Worm (Caenorhabditis elegans): ENCODE measurements around the gene sar-1.

DNA sequence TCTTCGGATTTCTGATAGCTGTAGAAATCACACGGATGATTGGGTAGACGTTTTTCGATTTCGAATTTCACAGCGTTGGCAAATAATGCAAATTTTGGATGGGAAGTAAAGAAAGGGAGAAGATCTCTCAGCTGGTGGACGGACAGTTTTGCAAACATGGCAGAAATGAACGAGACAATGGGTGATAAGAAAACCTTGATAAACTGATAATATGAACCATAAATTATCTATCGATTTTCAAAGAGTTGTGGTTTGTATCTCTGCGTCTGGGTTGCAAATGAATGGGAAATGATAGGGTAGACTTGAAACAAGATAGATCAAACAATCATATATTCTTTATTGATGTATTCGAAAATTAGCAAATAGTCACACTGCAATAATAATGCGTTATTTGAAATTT lies 17.1 kb upstream of the sar-1 start, which contains the start of gene ZK185.3:
- no peak for TF ChIP-seq flt-1 (GFP tag; IDR thresholded peaks at IDR 0.05)
- TF ChIP-seq ama-1 (optimal IDR thresholded peaks at IDR 0.05), result no peak
- no peak for TF ChIP-seq tbx-37 (GFP tag; conservative IDR thresholded peaks at IDR 0.05)
- TF ChIP-seq tra-4 (tag; optimal IDR thresholded peaks at IDR 0.05), result no peak
- TF ChIP-seq F13C5.2 (tag; optimal IDR thresholded peaks at IDR 0.05), result no peak
- no peak for TF ChIP-seq B0310.2 (tag; optimal IDR thresholded peaks at IDR 0.05)
- no peak for TF ChIP-seq ets-7 (tag; optimal IDR thresholded peaks at IDR 0.05)
- no peak for TF ChIP-seq aly-1 (tag; optimal IDR thresholded peaks at IDR 0.05)
- no peak for TF ChIP-seq hnd-1 (tag; optimal IDR thresholded peaks at IDR 0.05)

Data from whole organism, early embryonic.